ENCODE assay signal across 3 worm cellular contexts in the genomic region with DNA sequence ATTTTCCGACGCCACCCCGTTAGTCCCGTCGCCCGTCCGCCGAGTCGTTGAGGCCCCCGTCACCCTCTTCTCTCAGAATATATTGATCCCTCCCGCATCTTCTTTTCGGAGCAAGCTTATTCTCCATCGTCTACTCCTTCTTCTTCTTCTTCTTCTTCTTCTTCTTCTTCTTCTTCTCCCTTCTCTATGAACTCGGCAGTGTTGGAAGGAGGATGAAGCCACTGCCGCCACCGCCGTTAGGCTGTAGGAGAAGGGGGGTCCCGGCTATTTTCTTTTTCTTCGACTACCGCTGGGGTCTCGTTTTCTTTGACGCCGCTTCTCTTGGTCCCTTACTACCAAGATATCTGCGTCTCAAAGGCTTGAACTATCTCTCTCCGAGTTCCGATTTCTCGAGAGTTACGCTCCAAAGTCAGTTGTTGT.
TF ChIP-seq lines count a peak whose summit lies in the region.

No protein-coding gene starts in this region.

TF ChIP-seq in whole organism, L4 larva, 104 proteins besides CTCF, POLR2A, EP300 and RAD21 (continued from another document and continues in another):
- no peak for TF ChIP-seq ceh-82 (tag; optimal IDR thresholded peaks at IDR 0.05; lab: Kevin White, UChicago)
- peak; percentile 8 for TF ChIP-seq gei-8 (GFP tag; optimal IDR thresholded peaks at IDR 0.05; lab: Kevin White, UChicago)
- TF ChIP-seq zip-11 (GFP tag; IDR thresholded peaks at IDR 0.05; lab: Robert Waterston, UW) = no peak
- TF ChIP-seq mep-1 (tag; optimal IDR thresholded peaks at IDR 0.05; lab: Kevin White, UChicago) = peak; percentile 60
- no peak for TF ChIP-seq daf-12 (tag; optimal IDR thresholded peaks at IDR 0.05; lab: Kevin White, UChicago)
- no peak for TF ChIP-seq nhr-41 (GFP tag; IDR thresholded peaks at IDR 0.05; lab: Robert Waterston, UW)
- TF ChIP-seq duxl-1 (tag; optimal IDR thresholded peaks at IDR 0.05; lab: Kevin White, UChicago; ENCODE audit: poor library complexity) = no peak
- TF ChIP-seq arid-1 (GFP tag; conservative IDR thresholded peaks at IDR 0.05; lab: Robert Waterston, UW) = no peak
- no peak for TF ChIP-seq ZK546.5 (tag; optimal IDR thresholded peaks at IDR 0.05; lab: Kevin White, UChicago)
- no peak for TF ChIP-seq fos-1 (tag; optimal IDR thresholded peaks at IDR 0.05; lab: Kevin White, UChicago)
- TF ChIP-seq Y48G9A.11 (GFP tag; IDR thresholded peaks at IDR 0.05; lab: Robert Waterston, UW) = no peak
- no peak for TF ChIP-seq nhr-11 (tag; optimal IDR thresholded peaks at IDR 0.05; lab: Kevin White, UChicago)
- TF ChIP-seq unc-62 (GFP tag; optimal IDR thresholded peaks at IDR 0.05 in 1 of 2; lab: Kevin White, UChicago) = no peak
- no peak for TF ChIP-seq unc-62 (tag; optimal IDR thresholded peaks at IDR 0.05; lab: Kevin White, UChicago)
- peak; percentile 61 for TF ChIP-seq rbr-2 (tag; optimal IDR thresholded peaks at IDR 0.05; lab: Kevin White, UChicago)
- TF ChIP-seq nhr-25 (tag; optimal IDR thresholded peaks at IDR 0.05; lab: Kevin White, UChicago; ENCODE audit: borderline replicate concordance, insufficient read depth) = no peak
- TF ChIP-seq ceh-62 (tag; optimal IDR thresholded peaks at IDR 0.05; lab: Kevin White, UChicago) = no peak
- TF ChIP-seq nhr-102 (tag; optimal IDR thresholded peaks at IDR 0.05; lab: Kevin White, UChicago) = no peak
- TF ChIP-seq lin-39 (tag; optimal IDR thresholded peaks at IDR 0.05; lab: Kevin White, UChicago) = peak; percentile 14
- TF ChIP-seq ces-1 (GFP tag; optimal IDR thresholded peaks at IDR 0.05; lab: Kevin White, UChicago) = no peak
- TF ChIP-seq ceh-44 (GFP tag; IDR thresholded peaks at IDR 0.05; lab: Robert Waterston, UW) = no peak
- TF ChIP-seq mxl-2 (GFP tag; conservative IDR thresholded peaks at IDR 0.05; lab: Robert Waterston, UW) = no peak
- TF ChIP-seq hmg-1.1 (GFP tag; IDR thresholded peaks at IDR 0.05; lab: Robert Waterston, UW) = peak; percentile 75
- no peak for TF ChIP-seq nhr-111 (GFP tag; optimal IDR thresholded peaks at IDR 0.05; lab: Kevin White, UChicago)
- TF ChIP-seq Y5F2A.4 (GFP tag; optimal IDR thresholded peaks at IDR 0.05; lab: Kevin White, UChicago) = no peak
- no peak for TF ChIP-seq nhr-42 (GFP tag; IDR thresholded peaks at IDR 0.05; lab: Robert Waterston, UW)
- TF ChIP-seq daf-8 (GFP tag; IDR thresholded peaks at IDR 0.05; lab: Robert Waterston, UW) = no peak
- no peak for TF ChIP-seq vab-7 (GFP tag; IDR thresholded peaks at IDR 0.05; lab: Robert Waterston, UW)
- TF ChIP-seq tag-97 (GFP tag; IDR thresholded peaks at IDR 0.05; lab: Robert Waterston, UW) = no peak
- TF ChIP-seq hif-1 (tag; optimal IDR thresholded peaks at IDR 0.05; lab: Kevin White, UChicago) = peak in 1 of 2 experiments; percentile 8
- TF ChIP-seq lin-15B (tag; optimal IDR thresholded peaks at IDR 0.05; lab: Kevin White, UChicago) = no peak
- TF ChIP-seq pqm-1 (tag; optimal IDR thresholded peaks at IDR 0.05; lab: Kevin White, UChicago) = no peak
- TF ChIP-seq ZK337.2 (GFP tag; IDR thresholded peaks at IDR 0.05; lab: Robert Waterston, UW) = no peak
- TF ChIP-seq zip-2 (tag; optimal IDR thresholded peaks at IDR 0.05; lab: Kevin White, UChicago) = no peak
- no peak for TF ChIP-seq D1046.2 (GFP tag; IDR thresholded peaks at IDR 0.05; lab: Robert Waterston, UW)
- TF ChIP-seq daf-16 (GFP tag; optimal IDR thresholded peaks at IDR 0.05; lab: Kevin White, UChicago) = peak in 1 of 2 experiments; percentile 34
- TF ChIP-seq daf-16 (tag; optimal IDR thresholded peaks at IDR 0.05; lab: Kevin White, UChicago) = no peak
- no peak for TF ChIP-seq cey-2 (tag; optimal IDR thresholded peaks at IDR 0.05; lab: Kevin White, UChicago; ENCODE audit: borderline replicate concordance, insufficient read depth)
- TF ChIP-seq nhr-48 (tag; optimal IDR thresholded peaks at IDR 0.05; lab: Kevin White, UChicago) = no peak
- TF ChIP-seq madf-5 (GFP tag; IDR thresholded peaks at IDR 0.05; lab: Robert Waterston, UW) = no peak
- TF ChIP-seq ztf-7 (tag; optimal IDR thresholded peaks at IDR 0.05; lab: Kevin White, UChicago) = no peak
- TF ChIP-seq jun-1 (tag; optimal IDR thresholded peaks at IDR 0.05; lab: Kevin White, UChicago) = no peak
- TF ChIP-seq zfp-2 (tag; optimal IDR thresholded peaks at IDR 0.05; lab: Kevin White, UChicago) = no peak
- TF ChIP-seq hlh-11 (tag; optimal IDR thresholded peaks at IDR 0.05; lab: Kevin White, UChicago) = peak; percentile 46

TF ChIP-seq in whole organism, late embryonic, 69 proteins besides CTCF, POLR2A, EP300 and RAD21 (continued from another document):
- TF ChIP-seq ceh-22 (tag; optimal IDR thresholded peaks at IDR 0.05; lab: Kevin White, UChicago) = no peak
- TF ChIP-seq ceh-30 (tag; optimal IDR thresholded peaks at IDR 0.05; lab: Kevin White, UChicago) = no peak
- peak; percentile 37 for TF ChIP-seq sdc-2 (tag; optimal IDR thresholded peaks at IDR 0.05; lab: Kevin White, UChicago)
- no peak for TF ChIP-seq F13H6.1 (tag; optimal IDR thresholded peaks at IDR 0.05; lab: Kevin White, UChicago)
- TF ChIP-seq syd-9 (tag; optimal IDR thresholded peaks at IDR 0.05; lab: Kevin White, UChicago) = peak; percentile 45
- TF ChIP-seq npax-4 (tag; optimal IDR thresholded peaks at IDR 0.05; lab: Kevin White, UChicago) = no peak
- no peak for TF ChIP-seq mec-3 (tag; optimal IDR thresholded peaks at IDR 0.05; lab: Kevin White, UChicago; ENCODE audit: borderline replicate concordance)
- peak; percentile 31 for TF ChIP-seq ceh-14 (tag; optimal IDR thresholded peaks at IDR 0.05; lab: Kevin White, UChicago)
- TF ChIP-seq pha-4 (tag; optimal IDR thresholded peaks at IDR 0.05; lab: Kevin White, UChicago) = no peak
- TF ChIP-seq ceh-9 (tag; optimal IDR thresholded peaks at IDR 0.05; lab: Kevin White, UChicago) = no peak
- TF ChIP-seq unc-86 (tag; optimal IDR thresholded peaks at IDR 0.05; lab: Kevin White, UChicago) = no peak
- no peak for TF ChIP-seq C38D4.7 (GFP tag; optimal IDR thresholded peaks at IDR 0.05; lab: Kevin White, UChicago)
- 0 out of 2 replicates have a peak, but pooled peaks have one; percentile 38 for TF ChIP-seq ceh-45 (GFP tag; IDR thresholded peaks at IDR 0.05; lab: Robert Waterston, UW)
- TF ChIP-seq T23F11.4 (GFP tag; optimal IDR thresholded peaks at IDR 0.05; lab: Kevin White, UChicago) = no peak
- no peak for TF ChIP-seq ceh-2 (tag; optimal IDR thresholded peaks at IDR 0.05; lab: Kevin White, UChicago)
- TF ChIP-seq hlh-15 (tag; optimal IDR thresholded peaks at IDR 0.05; lab: Kevin White, UChicago) = no peak
- TF ChIP-seq nfya-1 (tag; optimal IDR thresholded peaks at IDR 0.05; lab: Kevin White, UChicago) = peak; percentile 28
- TF ChIP-seq sox-4 (tag; optimal IDR thresholded peaks at IDR 0.05; lab: Kevin White, UChicago) = peak; percentile 40
- no peak for TF ChIP-seq fkh-10 (GFP tag; optimal IDR thresholded peaks at IDR 0.05; lab: Kevin White, UChicago)
- no peak for TF ChIP-seq ceh-24 (tag; optimal IDR thresholded peaks at IDR 0.05; lab: Kevin White, UChicago)
- TF ChIP-seq ceh-48 (tag; optimal IDR thresholded peaks at IDR 0.05; lab: Kevin White, UChicago) = peak; percentile 78
- TF ChIP-seq unc-3 (GFP tag; conservative IDR thresholded peaks at IDR 0.05; lab: Robert Waterston, UW) = no peak; the same call in 1 of the 2 replicates
- peak; percentile 25 for TF ChIP-seq unc-3 (tag; optimal IDR thresholded peaks at IDR 0.05; lab: Kevin White, UChicago)
- TF ChIP-seq tbx-7 (tag; optimal IDR thresholded peaks at IDR 0.05; lab: Kevin White, UChicago) = no peak
- no peak for TF ChIP-seq hlh-8 (tag; optimal IDR thresholded peaks at IDR 0.05; lab: Kevin White, UChicago)
- TF ChIP-seq hlh-30 (tag; optimal IDR thresholded peaks at IDR 0.05; lab: Kevin White, UChicago; ENCODE audit: insufficient read depth) = no peak
- TF ChIP-seq fax-1 (tag; optimal IDR thresholded peaks at IDR 0.05; lab: Kevin White, UChicago) = no peak
- TF ChIP-seq nhr-11 (tag; optimal IDR thresholded peaks at IDR 0.05; lab: Kevin White, UChicago) = no peak
- TF ChIP-seq pqm-1 (tag; optimal IDR thresholded peaks at IDR 0.05; lab: Kevin White, UChicago) = no peak
- TF ChIP-seq tbx-2 (tag; optimal IDR thresholded peaks at IDR 0.05; lab: Kevin White, UChicago) = peak; percentile 74
- TF ChIP-seq odd-2 (tag; optimal IDR thresholded peaks at IDR 0.05; lab: Kevin White, UChicago) = no peak
- TF ChIP-seq eyg-1 (tag; optimal IDR thresholded peaks at IDR 0.05; lab: Kevin White, UChicago) = no peak
- TF ChIP-seq ztf-16 (tag; optimal IDR thresholded peaks at IDR 0.05; lab: Kevin White, UChicago) = no peak
- TF ChIP-seq unc-55 (GFP tag; optimal IDR thresholded peaks at IDR 0.05; lab: Kevin White, UChicago) = peak; percentile 11
- TF ChIP-seq rnt-1 (tag; optimal IDR thresholded peaks at IDR 0.05; lab: Kevin White, UChicago) = peak; percentile 28
- TF ChIP-seq lin-11 (tag; optimal IDR thresholded peaks at IDR 0.05; lab: Kevin White, UChicago) = no peak
- TF ChIP-seq dmd-4 (tag; optimal IDR thresholded peaks at IDR 0.05; lab: Kevin White, UChicago; ENCODE audit: borderline replicate concordance) = no peak
- TF ChIP-seq C08G9.2 (tag; optimal IDR thresholded peaks at IDR 0.05; lab: Kevin White, UChicago) = no peak
- no peak for TF ChIP-seq gmeb-2 (tag; optimal IDR thresholded peaks at IDR 0.05; lab: Kevin White, UChicago)
- no peak for TF ChIP-seq pha-2 (tag; optimal IDR thresholded peaks at IDR 0.05; lab: Kevin White, UChicago)
- no peak for TF ChIP-seq lim-6 (tag; optimal IDR thresholded peaks at IDR 0.05; lab: Kevin White, UChicago)
- no peak for TF ChIP-seq elt-2 (tag; optimal IDR thresholded peaks at IDR 0.05; lab: Kevin White, UChicago)
- TF ChIP-seq pat-9 (tag; optimal IDR thresholded peaks at IDR 0.05; lab: Kevin White, UChicago) = no peak

TF ChIP-seq in whole organism, mixed stage, embryonic, 35 proteins besides CTCF, POLR2A, EP300 and RAD21 (continued from another document):
- TF ChIP-seq ces-1 (GFP tag; optimal IDR thresholded peaks at IDR 0.05; lab: Kevin White, UChicago) = peak; percentile 30
- no peak for TF ChIP-seq flh-1 (GFP tag; optimal IDR thresholded peaks at IDR 0.05; lab: Kevin White, UChicago)
- TF ChIP-seq ceh-39 (tag; optimal IDR thresholded peaks at IDR 0.05; lab: Kevin White, UChicago) = no peak
- no peak for TF ChIP-seq nhr-2 (tag; optimal IDR thresholded peaks at IDR 0.05; lab: Kevin White, UChicago)
